Fruit fly (Drosophila melanogaster) whole organism, embryonic: Measurements from ENCODE around the gene CG14102.
A peak's percentile ranks its signal among the peaks of the same experiment; 100 is the strongest.

Source experiments
- Blimp-1 ChIP-seq: fragments of 200-800 bp; sonication (Bioruptor generic); optimal IDR thresholded peaks from 3 replicates; lab custom pipeline; 2018; ENCODE audit warnings: missing biosample characterization, missing genetic modification characterization, mild to moderate bottlenecking, moderate library complexity, missing genetic modification reagents
- CG11723 ChIP-seq: fragments of 200-800 bp; sonication (Bioruptor generic); optimal IDR thresholded peaks from 2 replicates; lab custom pipeline; 2017; ENCODE audit warnings: missing biosample characterization, mild to moderate bottlenecking, missing genetic modification characterization
- CG13424 ChIP-seq: fragments of 200-800 bp; sonication (Bioruptor generic); optimal IDR thresholded peaks from 2 replicates; lab custom pipeline; 2019; ENCODE audit warnings: missing biosample characterization, mild to moderate bottlenecking, missing genetic modification characterization, moderate library complexity
- CG14050 ChIP-seq: fragments of 200-800 bp; sonication (Bioruptor generic); IDR thresholded peaks from 3 replicates; pipeline ENCODE4 v1.3.6; 2022; ENCODE audit warnings: missing biosample characterization, missing genetic modification characterization
- CG14667 ChIP-seq: fragments of 200-800 bp; sonication (Bioruptor generic); IDR thresholded peaks from 2 replicates; pipeline ENCODE4 v1.3.6; 2022; ENCODE audit warnings: missing biosample characterization, missing genetic modification characterization
- CG14965 ChIP-seq: fragments of 200-800 bp; sonication (Bioruptor generic); optimal IDR thresholded peaks from 2 replicates; lab custom pipeline; 2016; ENCODE audit warnings: missing biosample characterization, missing genetic modification characterization, borderline replicate concordance
- CG1603 ChIP-seq: fragments of 200-800 bp; sonication (Bioruptor generic); optimal IDR thresholded peaks from 2 replicates; lab custom pipeline; 2019; ENCODE audit warnings: missing biosample characterization, mild to moderate bottlenecking, missing genetic modification characterization, moderate library complexity
- CG18476 ChIP-seq: fragments of 200-800 bp; sonication (Bioruptor generic); optimal IDR thresholded peaks from 2 replicates; lab custom pipeline; 2016; ENCODE audit warnings: missing biosample characterization, mild to moderate bottlenecking, missing genetic modification characterization
- CG18619 ChIP-seq: fragments of 200-800 bp; sonication (Bioruptor generic); optimal IDR thresholded peaks from 3 replicates; lab custom pipeline; 2017; ENCODE audit warnings: missing biosample characterization, mild to moderate bottlenecking, missing genetic modification characterization
- CG18764 ChIP-seq: fragments of 200-800 bp; sonication (Bioruptor generic); optimal IDR thresholded peaks from 3 replicates; lab custom pipeline; 2016; ENCODE audit warnings: missing biosample characterization, missing genetic modification characterization
- CG30431 ChIP-seq: fragments of 200-800 bp; sonication (Bioruptor generic); optimal IDR thresholded peaks from 2 replicates; lab custom pipeline; 2017; ENCODE audit warnings: missing biosample characterization, missing genetic modification characterization
- CG3065 ChIP-seq: fragments of 200-800 bp; sonication (Bioruptor generic); optimal IDR thresholded peaks from 2 replicates; lab custom pipeline; 2016; ENCODE audit warnings: missing biosample characterization, missing genetic modification characterization
- CG32772 ChIP-seq: fragments of 200-800 bp; sonication (Bioruptor generic); IDR thresholded peaks from 2 replicates; pipeline ENCODE4 v1.3.6; 2022; ENCODE audit warnings: missing biosample characterization, missing genetic modification characterization
- CG43689 ChIP-seq: fragments of 200-800 bp; sonication (Bioruptor generic); IDR thresholded peaks from 2 replicates; pipeline ENCODE4 v1.3.6; 2022; ENCODE audit warnings: missing biosample characterization, missing genetic modification characterization
- CG6175 ChIP-seq: fragments of 200-800 bp; sonication (Bioruptor generic); IDR thresholded peaks from 3 replicates; pipeline ENCODE4 v1.3.6; 2022; ENCODE audit warnings: missing biosample characterization, missing genetic modification characterization
- CG7271 ChIP-seq: fragments of 200-800 bp; sonication (Bioruptor generic); optimal IDR thresholded peaks from 2 replicates; lab custom pipeline; 2018; ENCODE audit warnings: missing biosample characterization, mild to moderate bottlenecking, missing genetic modification characterization, moderate library complexity
- CG7839 ChIP-seq: fragments of 200-800 bp; sonication (Bioruptor generic); optimal IDR thresholded peaks from 3 replicates; lab custom pipeline; 2018; ENCODE audit warnings: missing biosample characterization, mild to moderate bottlenecking, missing genetic modification characterization, moderate library complexity
- CG7963 ChIP-seq: fragments of 200-800 bp; sonication (Bioruptor generic); IDR thresholded peaks from 3 replicates; pipeline ENCODE4 v1.3.6; 2022; ENCODE audit warnings: missing biosample characterization, missing genetic modification characterization; ENCODE audit not compliant: partially characterized antibody
- CG8359 ChIP-seq: fragments of 200-800 bp; sonication (Bioruptor generic); optimal IDR thresholded peaks from 2 replicates; lab custom pipeline; 2017; ENCODE audit warnings: missing biosample characterization, mild to moderate bottlenecking, missing genetic modification characterization, borderline replicate concordance
- CG9797 ChIP-seq: fragments of 200-800 bp; sonication (Bioruptor generic); optimal IDR thresholded peaks from 3 replicates; lab custom pipeline; 2018; ENCODE audit warnings: missing biosample characterization, mild to moderate bottlenecking, missing genetic modification characterization
- CG9876 ChIP-seq: fragments of 200-800 bp; sonication (Bioruptor generic); optimal IDR thresholded peaks from 2 replicates; lab custom pipeline; 2016; ENCODE audit warnings: missing biosample characterization, missing genetic modification characterization
- CHES-1-like ChIP-seq: fragments of 200-800 bp; sonication (Bioruptor generic); optimal IDR thresholded peaks from 2 replicates; lab custom pipeline; 2016; ENCODE audit warnings: missing biosample characterization, missing genetic modification characterization
- Chrac-16 ChIP-seq: fragments of 200-800 bp; sonication (Bioruptor generic); optimal IDR thresholded peaks from 3 replicates; lab custom pipeline; 2016; ENCODE audit warnings: missing biosample characterization, missing genetic modification characterization
- CrebB ChIP-seq: fragments of 200-800 bp; sonication (Bioruptor generic); optimal IDR thresholded peaks from 3 replicates; lab custom pipeline; 2018; ENCODE audit warnings: missing biosample characterization, mild to moderate bottlenecking, missing genetic modification characterization
- Dip2 ChIP-seq: fragments of 200-800 bp; sonication (Bioruptor generic); IDR thresholded peaks from 2 replicates; pipeline ENCODE4 v1.3.6; 2022; ENCODE audit warnings: missing biosample characterization, missing genetic modification characterization
- Dp ChIP-seq: fragments of 200-800 bp; sonication (Bioruptor generic); optimal IDR thresholded peaks from 2 replicates; lab custom pipeline; 2018; ENCODE audit warnings: missing biosample characterization, mild to moderate bottlenecking, missing genetic modification characterization, moderate library complexity
- ERR ChIP-seq: fragments of 200-800 bp; sonication (Bioruptor generic); optimal IDR thresholded peaks from 2 replicates; lab custom pipeline; 2016; ENCODE audit warnings: missing biosample characterization, missing genetic modification characterization
- Eip74EF ChIP-seq, 2 experiments: fragments of 200-800 bp in 1 of 2; fragments of >200 bp in 1 of 2; sonication (Bioruptor generic) in 1 of 2; optimal IDR thresholded peaks; 2 replicates each; lab custom pipeline; 2017 to 2019; ENCODE audit warnings: missing biosample characterization in 2 of 2, missing genetic modification characterization in 2 of 2, mild to moderate bottlenecking in 1 of 2, moderate library complexity in 1 of 2
- Gsc ChIP-seq: fragments of 200-800 bp; sonication (Bioruptor generic); IDR thresholded peaks from 2 replicates; pipeline ENCODE4 v1.3.6; 2022; ENCODE audit warnings: missing biosample characterization, missing genetic modification characterization
- Jarid2 ChIP-seq: fragments of 200-800 bp; sonication (Bioruptor generic); optimal IDR thresholded peaks from 3 replicates; lab custom pipeline; 2017; ENCODE audit warnings: mild to moderate bottlenecking, missing biosample characterization, missing genetic modification reagents, missing genetic modification characterization
- NFAT ChIP-seq: fragments of 200-800 bp; sonication (Bioruptor generic); IDR thresholded peaks from 2 replicates; pipeline ENCODE4 v1.3.6; 2022; ENCODE audit warnings: missing biosample characterization, missing genetic modification characterization
- Ptx1 ChIP-seq: fragments of 200-800 bp; sonication (Bioruptor generic); IDR thresholded peaks from 2 replicates; pipeline ENCODE4 v1.3.6; 2022; ENCODE audit warnings: missing biosample characterization, missing genetic modification characterization
- Usf ChIP-seq: fragments of 200-800 bp; sonication (Bioruptor generic); optimal IDR thresholded peaks from 2 replicates; lab custom pipeline; 2017; ENCODE audit warnings: missing genotype, missing biosample characterization, missing genetic modification characterization
- ac ChIP-seq: fragments of 200-800 bp; sonication (Bioruptor generic); optimal IDR thresholded peaks from 3 replicates; lab custom pipeline; 2017; ENCODE audit warnings: missing biosample characterization, mild to moderate bottlenecking, missing genetic modification characterization
- bowl ChIP-seq: fragments of 200-800 bp; sonication (Bioruptor generic); IDR thresholded peaks from 2 replicates; pipeline ENCODE4 v1.3.6; 2022; ENCODE audit warnings: missing biosample characterization, missing genetic modification characterization
- bsh ChIP-seq, 2 experiments: fragments of 200-800 bp; sonication (Bioruptor generic); optimal IDR thresholded peaks; 2 replicates each; lab custom pipeline; 2017 to 2018; ENCODE audit warnings: mild to moderate bottlenecking in 2 of 2, missing biosample characterization in 2 of 2, missing genetic modification characterization in 2 of 2, moderate library complexity in 1 of 2
- chn ChIP-seq: fragments of 200-800 bp; sonication (Bioruptor generic); optimal IDR thresholded peaks from 2 replicates; lab custom pipeline; 2016; ENCODE audit warnings: missing biosample characterization, missing genetic modification characterization
- dpn ChIP-seq, 2 experiments: fragments of 200-800 bp; sonication (Bioruptor generic); optimal IDR thresholded peaks; 3 replicates each; lab custom pipeline; 2016; ENCODE audit warnings: missing biosample characterization in 2 of 2, missing genetic modification characterization in 2 of 2
- gcm ChIP-seq: fragments of 200-800 bp; sonication (Bioruptor generic); optimal IDR thresholded peaks from 2 replicates; lab custom pipeline; 2019; ENCODE audit warnings: missing biosample characterization, mild to moderate bottlenecking, missing genetic modification characterization, moderate library complexity
- gem ChIP-seq: fragments of 200-800 bp; sonication (Bioruptor generic); optimal IDR thresholded peaks from 2 replicates; lab custom pipeline; 2019; ENCODE audit warnings: missing biosample characterization, mild to moderate bottlenecking, missing genetic modification characterization, moderate library complexity
- insv ChIP-seq, 2 experiments: fragments of 200-800 bp; sonication (Bioruptor generic); optimal IDR thresholded peaks; 3 replicates each; lab custom pipeline; 2016 to 2018; ENCODE audit warnings: missing biosample characterization in 2 of 2, missing genetic modification characterization in 2 of 2
- knrl ChIP-seq: fragments of 200-800 bp; sonication (Bioruptor generic); IDR thresholded peaks from 3 replicates; pipeline ENCODE4 v1.3.6; 2022; ENCODE audit warnings: missing biosample characterization, missing genetic modification characterization; ENCODE audit not compliant: partially characterized antibody
- otp ChIP-seq: fragments of 200-800 bp; sonication (Bioruptor generic); IDR thresholded peaks from 3 replicates; pipeline ENCODE4, ENCODE4 v1.3.6; 2022; ENCODE audit warnings: missing biosample characterization, missing genetic modification characterization
- row ChIP-seq: fragments of 200-800 bp; sonication (Bioruptor generic); IDR thresholded peaks from 3 replicates; pipeline ENCODE4 v1.3.6; 2022; ENCODE audit warnings: missing biosample characterization, missing genetic modification characterization
- sug ChIP-seq: fragments of 200-800 bp; optimal IDR thresholded peaks from 2 replicates; lab custom pipeline; 2019; ENCODE audit warnings: missing biosample characterization, mild to moderate bottlenecking, missing genetic modification characterization, moderate library complexity
- tio ChIP-seq: fragments of 200-800 bp; sonication (Bioruptor generic); optimal IDR thresholded peaks from 2 replicates; lab custom pipeline; 2017; ENCODE audit warnings: missing biosample characterization, missing genetic modification characterization, inconsistent platforms
- vfl ChIP-seq: fragments of 200-800 bp; sonication (Bioruptor generic); optimal IDR thresholded peaks from 2 replicates; lab custom pipeline; 2016; ENCODE audit warnings: missing biosample characterization, missing genetic modification characterization
- wek ChIP-seq: fragments of 200-800 bp; sonication (Bioruptor generic); optimal IDR thresholded peaks from 3 replicates; lab custom pipeline; 2018; ENCODE audit warnings: missing biosample characterization, mild to moderate bottlenecking, missing genetic modification characterization, moderate library complexity

Gene CG14102

DNA sequence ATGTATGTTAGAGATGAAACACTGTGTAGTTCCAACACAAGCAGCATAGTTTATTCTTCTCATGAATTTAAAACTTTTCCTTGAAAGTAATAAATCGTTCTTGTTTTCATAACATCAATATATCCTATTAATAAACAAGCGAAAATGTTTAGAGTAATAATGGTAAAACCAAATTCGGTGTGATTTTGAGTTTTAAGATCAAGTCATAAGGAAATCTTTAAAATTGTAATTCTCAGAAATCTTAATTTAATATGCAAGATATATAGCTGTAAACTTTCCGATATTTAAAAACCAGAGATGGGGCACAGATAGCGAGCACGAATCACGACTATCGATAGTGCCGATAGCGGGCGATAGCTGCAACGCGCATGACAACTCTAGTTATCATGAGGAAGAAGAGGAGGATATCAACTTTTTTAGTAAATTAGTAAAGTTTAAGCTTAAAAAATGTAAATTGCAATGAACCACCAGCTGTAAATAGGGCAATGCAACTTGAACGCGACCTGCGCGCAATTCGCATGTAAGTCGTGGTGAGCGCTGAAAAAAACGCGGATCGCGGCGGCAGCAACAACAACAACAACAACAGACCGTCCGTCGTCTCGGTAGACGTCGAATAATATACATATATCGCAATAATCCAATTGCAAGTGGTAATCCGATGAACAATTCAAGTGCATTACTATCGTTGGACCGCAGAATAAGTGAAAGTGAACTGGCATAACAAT, 16.9 kb upstream of the CG14102 start, which contains the start of the genes Fibp and Deaf1 (continued):
- TF ChIP-seq Chrac-16 (GFP tag; lab: Kevin White, UChicago) (peak; percentile 84), wek (GFP tag; lab: Kevin White, UChicago) (no peak), CG7839 (tag; lab: Kevin White, UChicago) (peak; percentile 74), Dip2 (GFP tag; lab: Robert Waterston, UW) (no peak), CG14050 (GFP tag; lab: Robert Waterston, UW) (peak; percentile 54; the same call in 2 of the 3 replicates), sug (tag; lab: Kevin White, UChicago) (peak; percentile 85), row (peak; percentile 95), CG18476 (GFP tag; lab: Kevin White, UChicago) (peak; percentile 73), CG30431 (GFP tag; lab: Kevin White, UChicago) (peak; percentile 46), CG11723 (GFP tag; lab: Kevin White, UChicago) (no peak), ERR (GFP tag; lab: Kevin White, UChicago) (peak; percentile 73), vfl (GFP tag; lab: Kevin White, UChicago) (peak; percentile 79), CG7271 (no peak), CG6175 (GFP tag; lab: Robert Waterston, UW) (peak; percentile 42; the same call in 1 of the 3 replicates), Dp (GFP tag; lab: Kevin White, UChicago) (peak; percentile 2), gem (peak; percentile 85), CG18619 (GFP tag; lab: Kevin White, UChicago) (peak; percentile 61), CG43689 (GFP tag; lab: Robert Waterston, UW) (no peak), chn (GFP tag; lab: Kevin White, UChicago) (peak; percentile 87), CG3065 (peak; percentile 48), ac (GFP tag; lab: Kevin White, UChicago) (no peak), CG1603 (tag; lab: Kevin White, UChicago) (peak; percentile 43), CG18764 (GFP tag; lab: Kevin White, UChicago) (peak; percentile 56), Blimp-1 (peak; percentile 53), CrebB (no peak), CG13424 (tag; lab: Kevin White, UChicago) (peak; percentile 83), CG7963 (GFP tag; lab: Robert Waterston, UW) (peak; percentile 96), Gsc (GFP tag; lab: Robert Waterston, UW) (0 out of 2 replicates have a peak, but pooled peaks have one; percentile 6), otp (GFP tag; lab: Robert Waterston, UW) (no peak), Usf (GFP tag; lab: Kevin White, UChicago) (peak; percentile 41), gcm (peak; percentile 45), CG8359 (GFP tag; lab: Kevin White, UChicago) (peak; percentile 5), CHES-1-like (peak; percentile 83), bsh (GFP tag; optimal IDR thresholded peaks at IDR 0.05; lab: Kevin White, UChicago) (peak in 1 of 2 experiments; percentile 59), CG9797 (GFP tag; lab: Kevin White, UChicago) (peak; percentile 51), Eip74EF (GFP tag; optimal IDR thresholded peaks at IDR 0.05; lab: Kevin White, UChicago) (peak in 1 of 2 experiments; percentile 3), CG14667 (GFP tag; lab: Robert Waterston, UW) (peak; percentile 55; the same call in 1 of the 2 replicates), tio (GFP tag; lab: Kevin White, UChicago) (no peak), insv (GFP tag; optimal IDR thresholded peaks at IDR 0.05; lab: Kevin White, UChicago) (peak; percentile 45 to 95), knrl (GFP tag; lab: Robert Waterston, UW) (peak; percentile 99), CG14965 (GFP tag; lab: Kevin White, UChicago) (no peak), CG32772 (GFP tag; lab: Robert Waterston, UW) (peak; percentile 43; the same call in 1 of the 2 replicates), Ptx1 (GFP tag; lab: Robert Waterston, UW) (peak; percentile 70), Jarid2 (GFP tag; lab: Kevin White, UChicago) (peak; percentile 32), dpn (GFP tag; optimal IDR thresholded peaks at IDR 0.05; lab: Kevin White, UChicago) (peak; percentile 77 to 84), bowl (GFP tag; lab: Robert Waterston, UW) (no peak), CG9876 (peak; percentile 82), NFAT (GFP tag; lab: Robert Waterston, UW) (peak; percentile 80)
